Worm (Caenorhabditis elegans): ENCODE data around the gene hsp-90.
A peak's percentile ranks its signal among the peaks of the same experiment; 100 is the strongest.

hsp-90 gene

DNA sequence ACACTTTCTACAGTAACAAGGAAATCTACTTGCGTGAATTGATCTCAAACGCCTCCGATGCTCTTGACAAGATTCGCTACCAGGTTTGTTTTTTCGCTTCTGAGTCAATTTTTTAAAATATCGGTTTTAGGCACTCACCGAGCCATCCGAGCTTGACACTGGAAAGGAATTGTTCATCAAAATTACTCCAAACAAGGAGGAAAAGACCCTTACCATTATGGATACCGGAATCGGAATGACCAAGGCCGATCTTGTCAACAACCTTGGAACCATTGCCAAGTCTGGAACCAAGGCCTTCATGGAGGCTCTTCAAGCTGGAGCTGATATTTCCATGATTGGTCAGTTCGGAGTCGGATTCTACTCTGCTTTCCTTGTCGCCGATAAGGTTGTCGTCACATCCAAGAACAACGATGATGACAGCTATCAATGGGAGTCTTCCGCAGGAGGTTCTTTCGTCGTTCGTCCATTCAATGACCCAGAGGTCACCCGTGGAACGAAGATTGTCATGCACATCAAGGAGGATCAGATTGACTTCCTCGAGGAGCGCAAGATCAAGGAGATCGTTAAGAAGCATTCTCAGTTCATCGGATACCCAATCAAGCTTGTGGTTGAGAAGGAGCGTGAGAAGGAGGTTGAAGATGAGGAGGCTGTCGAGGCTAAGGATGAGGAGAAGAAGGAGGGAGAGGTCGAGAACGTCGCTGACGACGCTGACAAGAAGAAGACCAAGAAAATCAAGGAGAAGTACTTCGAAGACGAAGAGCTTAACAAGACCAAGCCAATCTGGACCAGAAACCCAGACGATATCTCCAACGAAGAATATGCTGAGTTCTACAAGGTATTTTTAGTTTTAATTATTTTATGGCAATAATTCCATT lies 1.8 kb downstream of the hsp-90 start (continued):
- TF ChIP-seq saeg-2 (GFP tag; IDR thresholded peaks at IDR 0.05), result no peak
- TF ChIP-seq egl-43 (GFP tag; IDR thresholded peaks at IDR 0.05), result no peak
- TF ChIP-seq lin-38 (GFP tag; IDR thresholded peaks at IDR 0.05), result no peak
- TF ChIP-seq zfp-3 (GFP tag; conservative IDR thresholded peaks at IDR 0.05), result no peak
- TF ChIP-seq F37D6.2 (tag; optimal IDR thresholded peaks at IDR 0.05), result no peak
- TF ChIP-seq Y48G9A.11 (GFP tag; IDR thresholded peaks at IDR 0.05), result no peak
- no peak for TF ChIP-seq skn-1 (tag; optimal IDR thresholded peaks at IDR 0.05)
- no peak for TF ChIP-seq ztf-7 (tag; optimal IDR thresholded peaks at IDR 0.05)
- TF ChIP-seq lin-13 (GFP tag; optimal IDR thresholded peaks at IDR 0.05), result no peak
- TF ChIP-seq F49E8.2 (tag; optimal IDR thresholded peaks at IDR 0.05; ENCODE audit: borderline replicate concordance), result no peak
- TF ChIP-seq lim-7 (GFP tag; IDR thresholded peaks at IDR 0.05), result 0 out of 2 replicates have a peak, but pooled peaks have one; percentile 70
- TF ChIP-seq pha-4 (GFP tag; IDR thresholded peaks at IDR 0.05), result peak; percentile 24; the same call in 1 of the 2 replicates
- no peak for TF ChIP-seq pha-4 (tag; optimal IDR thresholded peaks at IDR 0.05)
- peak in 1 of 2 experiments; percentile 9 for TF ChIP-seq lsy-2 (tag; optimal IDR thresholded peaks at IDR 0.05)
- no peak for TF ChIP-seq nhr-102 (tag; optimal IDR thresholded peaks at IDR 0.05)
- no peak for TF ChIP-seq ctbp-1 (GFP tag; IDR thresholded peaks at IDR 0.05)
- TF ChIP-seq spr-3 (GFP tag; optimal IDR thresholded peaks at IDR 0.05), result no peak
- TF ChIP-seq nhr-42 (GFP tag; IDR thresholded peaks at IDR 0.05), result no peak
- TF ChIP-seq tra-1 (GFP tag; IDR thresholded peaks at IDR 0.05), result no peak
- TF ChIP-seq F44E2.7 (GFP tag; IDR thresholded peaks at IDR 0.05), result no peak
- peak; percentile 44; the same call in 1 of the 2 replicates for TF ChIP-seq snpc-1.2 (GFP tag; IDR thresholded peaks at IDR 0.05)
- no peak for TF ChIP-seq hmg-1.1 (GFP tag; IDR thresholded peaks at IDR 0.05)
- no peak for TF ChIP-seq mes-2 (tag; optimal IDR thresholded peaks at IDR 0.05; ENCODE audit: poor library complexity, severe bottlenecking)
- TF ChIP-seq gei-8 (GFP tag; optimal IDR thresholded peaks at IDR 0.05), result no peak
- no peak for TF ChIP-seq mdt-29 (GFP tag; IDR thresholded peaks at IDR 0.05)
- TF ChIP-seq nhr-6 (tag; optimal IDR thresholded peaks at IDR 0.05), result no peak
- TF ChIP-seq hlh-30 (tag; optimal IDR thresholded peaks at IDR 0.05; ENCODE audit: insufficient read depth), result no peak
- no peak for TF ChIP-seq sdz-12 (GFP tag; optimal IDR thresholded peaks at IDR 0.05)
- no peak for TF ChIP-seq unc-130 (GFP tag; optimal IDR thresholded peaks at IDR 0.05)
- TF ChIP-seq daf-12 (tag; optimal IDR thresholded peaks at IDR 0.05), result no peak
- no peak for TF ChIP-seq aly-2 (tag; optimal IDR thresholded peaks at IDR 0.05)
- TF ChIP-seq ceh-32 (tag; optimal IDR thresholded peaks at IDR 0.05; ENCODE audit: poor library complexity), result no peak
- no peak for TF ChIP-seq ZK546.5 (tag; optimal IDR thresholded peaks at IDR 0.05)
- TF ChIP-seq F10B5.3 (tag; optimal IDR thresholded peaks at IDR 0.05), result no peak
- TF ChIP-seq nhr-76 (tag; optimal IDR thresholded peaks at IDR 0.05), result no peak

DNA sequence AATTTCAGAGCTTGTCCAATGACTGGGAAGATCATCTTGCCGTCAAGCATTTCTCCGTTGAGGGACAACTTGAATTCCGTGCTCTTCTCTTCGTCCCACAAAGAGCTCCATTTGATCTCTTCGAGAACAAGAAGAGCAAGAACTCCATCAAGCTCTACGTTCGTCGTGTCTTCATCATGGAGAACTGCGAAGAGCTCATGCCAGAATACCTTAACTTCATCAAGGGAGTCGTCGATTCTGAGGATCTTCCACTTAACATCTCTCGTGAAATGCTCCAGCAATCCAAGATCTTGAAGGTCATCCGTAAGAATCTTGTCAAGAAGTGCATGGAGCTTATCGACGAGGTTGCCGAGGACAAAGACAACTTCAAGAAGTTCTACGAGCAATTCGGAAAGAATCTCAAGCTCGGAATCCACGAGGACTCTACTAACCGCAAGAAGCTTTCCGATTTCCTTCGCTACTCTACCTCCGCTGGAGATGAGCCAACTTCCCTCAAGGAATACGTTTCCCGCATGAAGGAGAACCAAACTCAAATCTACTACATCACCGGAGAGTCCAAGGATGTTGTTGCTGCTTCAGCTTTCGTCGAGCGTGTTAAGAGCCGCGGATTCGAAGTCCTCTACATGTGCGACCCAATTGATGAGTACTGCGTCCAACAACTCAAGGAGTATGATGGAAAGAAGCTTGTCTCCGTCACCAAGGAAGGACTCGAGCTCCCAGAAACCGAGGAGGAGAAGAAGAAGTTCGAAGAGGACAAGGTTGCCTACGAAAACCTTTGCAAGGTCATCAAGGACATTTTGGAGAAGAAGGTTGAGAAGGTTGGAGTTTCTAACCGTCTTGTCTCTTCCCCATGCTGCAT lies 2.6 kb downstream of the hsp-90 start:
- no peak for TF ChIP-seq mxl-2 (GFP tag; conservative IDR thresholded peaks at IDR 0.05)
- TF ChIP-seq nhr-237 (tag; optimal IDR thresholded peaks at IDR 0.05), result no peak
- TF ChIP-seq pha-4 (GFP tag; IDR thresholded peaks at IDR 0.05), result peak; percentile 40
- no peak for TF ChIP-seq pha-4 (tag; optimal IDR thresholded peaks at IDR 0.05)
- TF ChIP-seq gei-8 (GFP tag; optimal IDR thresholded peaks at IDR 0.05), result peak; percentile 34
- TF ChIP-seq nhr-111 (GFP tag; optimal IDR thresholded peaks at IDR 0.05), result no peak
- no peak for TF ChIP-seq rbr-2 (tag; optimal IDR thresholded peaks at IDR 0.05)
- no peak for TF ChIP-seq daf-12 (tag; optimal IDR thresholded peaks at IDR 0.05)
- 0 out of 2 replicates have a peak, but pooled peaks have one; percentile 14 for TF ChIP-seq ctbp-1 (GFP tag; IDR thresholded peaks at IDR 0.05)
- no peak for TF ChIP-seq tra-1 (GFP tag; IDR thresholded peaks at IDR 0.05)
- TF ChIP-seq mep-1 (tag; optimal IDR thresholded peaks at IDR 0.05), result no peak
- no peak for TF ChIP-seq mdl-1 (tag; optimal IDR thresholded peaks at IDR 0.05)
- no peak for TF ChIP-seq ces-1 (GFP tag; optimal IDR thresholded peaks at IDR 0.05)
- no peak for TF ChIP-seq ceh-20 (GFP tag; IDR thresholded peaks at IDR 0.05)
- no peak for TF ChIP-seq nhr-11 (tag; optimal IDR thresholded peaks at IDR 0.05)
- no peak for TF ChIP-seq zag-1 (tag; optimal IDR thresholded peaks at IDR 0.05)
- no peak for TF ChIP-seq nhr-28 (tag; optimal IDR thresholded peaks at IDR 0.05)
- TF ChIP-seq nhr-102 (tag; optimal IDR thresholded peaks at IDR 0.05), result no peak
- no peak for TF ChIP-seq nhr-10 (tag; optimal IDR thresholded peaks at IDR 0.05)
- no peak for TF ChIP-seq F37D6.2 (tag; optimal IDR thresholded peaks at IDR 0.05)

Measured in whole organism, L4 larva.